Worm (Caenorhabditis elegans): ENCODE data around the gene F33G12.7.

ce11 chrII:5020513-5021081 is 19.9 kb downstream of the F33G12.7 start:
- no peak for TF ChIP-seq attf-3 (GFP tag; conservative IDR thresholded peaks at IDR 0.05)
- no peak for TF ChIP-seq snpc-4 (GFP tag; optimal IDR thresholded peaks at IDR 0.05)
- TF ChIP-seq snpc-4 (tag; optimal IDR thresholded peaks at IDR 0.05), result no peak
- no peak for TF ChIP-seq unc-62 (GFP tag; optimal IDR thresholded peaks at IDR 0.05)
- TF ChIP-seq egrh-3 (GFP tag; IDR thresholded peaks at IDR 0.05), result no peak
- TF ChIP-seq lsl-1 (GFP tag; optimal IDR thresholded peaks at IDR 0.05), result no peak
- TF ChIP-seq ets-4 (GFP tag; optimal IDR thresholded peaks at IDR 0.05), result no peak
- TF ChIP-seq C17E4.6 (GFP tag; IDR thresholded peaks at IDR 0.05), result no peak

Measured in whole organism, young adult.